Fruit fly (Drosophila melanogaster) whole organism, wandering third instar larva: ENCODE results near the gene Rsph1.

ENCODE experiments used
- Abd-B ChIP-seq: fragments of >200 bp; optimal IDR thresholded peaks from 2 replicates; lab custom pipeline; 2017; ENCODE audit warnings: missing biosample characterization, missing genetic modification characterization
- CG9705 ChIP-seq: fragments of 200-800 bp; sonication (Bioruptor generic); optimal IDR thresholded peaks from 2 replicates; lab custom pipeline; 2018; ENCODE audit warnings: missing biosample characterization, mild to moderate bottlenecking, missing genetic modification characterization
- Dfd ChIP-seq: fragments of >200 bp; optimal IDR thresholded peaks from 2 replicates; lab custom pipeline; 2017; ENCODE audit warnings: missing biosample characterization, missing genetic modification characterization
- HLH106 ChIP-seq: fragments of 200-800 bp; optimal IDR thresholded peaks from 3 replicates; lab custom pipeline; 2019; ENCODE audit warnings: missing biosample characterization, mild to moderate bottlenecking, missing genetic modification characterization, moderate library complexity
- Hnf4 ChIP-seq: fragments of 200-800 bp; sonication (Bioruptor generic); optimal IDR thresholded peaks from 2 replicates; lab custom pipeline; 2016; ENCODE audit warnings: missing biosample characterization, mild to moderate bottlenecking, missing genetic modification characterization
- Jra ChIP-seq: sonication (Bioruptor generic); optimal IDR thresholded peaks from 2 replicates; lab custom pipeline; 2016; ENCODE audit warnings: missing biosample characterization, missing genetic modification characterization
- Myc ChIP-seq: fragments of >200 bp; optimal IDR thresholded peaks from 2 replicates; lab custom pipeline; 2017
- Rel ChIP-seq, 2 experiments: fragments of 200-800 bp; sonication (Bioruptor generic) in 1 of 2; optimal IDR thresholded peaks; 2 replicates in 1 of 2; 3 replicates in 1 of 2; lab custom pipeline; 2016 to 2019; ENCODE audit warnings: mild to moderate bottlenecking in 2 of 2, missing biosample characterization in 2 of 2, missing genetic modification characterization in 2 of 2, moderate library complexity in 1 of 2
- Sp1 ChIP-seq: fragments of 200-800 bp; sonication (Bioruptor generic); optimal IDR thresholded peaks from 3 replicates; lab custom pipeline; 2019; ENCODE audit warnings: missing biosample characterization, mild to moderate bottlenecking, missing genetic modification characterization, moderate library complexity
- br ChIP-seq: fragments of 200-800 bp; sonication (Bioruptor generic); optimal IDR thresholded peaks from 2 replicates; lab custom pipeline; 2016; ENCODE audit warnings: missing biosample characterization, missing genetic modification characterization
- dl ChIP-seq, 2 experiments: fragments of 175-275, 200-275 bp in 1 of 2; fragments of 200-275 bp in 1 of 2; sonication (Bioruptor generic); optimal IDR thresholded peaks; lab custom pipeline; 2018; ENCODE audit warnings: mild to moderate bottlenecking in 2 of 2, missing biosample characterization in 2 of 2, missing genetic modification characterization in 2 of 2, moderate library complexity in 2 of 2; ENCODE audit not compliant: partially characterized antibody in 2 of 2, insufficient read depth in 1 of 2
- usp ChIP-seq: fragments of >200 bp; optimal IDR thresholded peaks from 2 replicates; lab custom pipeline; 2017; ENCODE audit warnings: missing biosample characterization, missing genetic modification characterization

dm6 chr2L:13154313-13154712 is 28.9 kb upstream of the Rsph1 start:
- TF ChIP-seq Jra (GFP tag; lab: Kevin White, UChicago) (no peak), Sp1 (GFP tag; lab: Kevin White, UChicago) (no peak), dl (GFP tag; optimal IDR thresholded peaks at IDR 0.05; lab: Kevin White, UChicago; ENCODE audit: insufficient read depth in 1 of 2, partially characterized antibody in 2 of 2) (no peak), Myc (no peak), usp (GFP tag; lab: Kevin White, UChicago) (no peak), br (no peak), Dfd (GFP tag; lab: Kevin White, UChicago) (no peak), HLH106 (no peak), CG9705 (GFP tag; lab: Kevin White, UChicago) (no peak), Abd-B (GFP tag; lab: Kevin White, UChicago) (no peak), Hnf4 (no peak), Rel (GFP tag; optimal IDR thresholded peaks at IDR 0.05; lab: Kevin White, UChicago) (no peak), Rel (tag; optimal IDR thresholded peaks at IDR 0.05; lab: Kevin White, UChicago) (no peak)
